Worm (Caenorhabditis elegans) whole organism, young adult: ENCODE results near the gene vps-26.

Experiments
- B0261.1 ChIP-seq: sonication (generic microtip); optimal IDR thresholded peaks from 2 replicates; lab custom pipeline; 2016; ENCODE audit warnings: mild to moderate bottlenecking, missing genetic modification characterization, moderate library complexity, missing compliant biosample characterization
- C06A6.2 ChIP-seq: fragments of 200-800 bp; sonication (Bioruptor generic); conservative IDR thresholded peaks from 2 replicates; pipeline ENCODE4 v1.3.6; 2022; ENCODE audit warnings: missing genetic modification characterization, missing compliant biosample characterization
- F39B2.1 ChIP-seq: fragments of 200-800 bp; sonication (Bioruptor generic); IDR thresholded peaks from 2 replicates; pipeline ENCODE4 v1.3.6; 2022; ENCODE audit warnings: missing genetic modification reagents, missing genetic modification characterization, missing compliant biosample characterization
- F52B5.7 ChIP-seq: sonication (generic microtip); optimal IDR thresholded peaks from 2 replicates; lab custom pipeline; 2016; ENCODE audit warnings: mild to moderate bottlenecking, missing genetic modification characterization, missing compliant biosample characterization
- F57A8.1 ChIP-seq: fragments of 200-800 bp; sonication (Bioruptor generic); optimal IDR thresholded peaks from 2 replicates; lab custom pipeline; 2018; ENCODE audit warnings: mild to moderate bottlenecking, missing genetic modification characterization, moderate library complexity, missing compliant biosample characterization
- F57C9.4 ChIP-seq: sonication (generic microtip); optimal IDR thresholded peaks from 2 replicates; lab custom pipeline; 2017; ENCODE audit warnings: mild to moderate bottlenecking, missing genetic modification characterization, missing compliant biosample characterization
- Y53G8AR.9 ChIP-seq: fragments of 200-800 bp; sonication (Bioruptor generic); conservative IDR thresholded peaks from 2 replicates; pipeline ENCODE4 v1.3.6; 2022; ENCODE audit warnings: missing genetic modification reagents, missing genetic modification characterization, missing compliant biosample characterization
- Y56A3A.18 ChIP-seq: fragments of 200-800 bp; sonication (Bioruptor generic); IDR thresholded peaks from 2 replicates; pipeline ENCODE4 v1.3.6; 2022; ENCODE audit warnings: missing genetic modification reagents, missing genetic modification characterization, missing compliant biosample characterization
- aptf-2 ChIP-seq: fragments of 200-800 bp; sonication (Bioruptor generic); conservative IDR thresholded peaks from 2 replicates; pipeline ENCODE4 v1.3.6; 2022; ENCODE audit warnings: missing genetic modification reagents, missing genetic modification characterization, missing compliant biosample characterization
- attf-6 ChIP-seq: fragments of 200-800 bp; sonication (Bioruptor generic); IDR thresholded peaks from 2 replicates; pipeline ENCODE4 v1.3.6; 2022; ENCODE audit warnings: missing genetic modification reagents, missing genetic modification characterization, missing compliant biosample characterization
- bed-1 ChIP-seq: fragments of 200-800 bp; sonication (Bioruptor generic); IDR thresholded peaks from 2 replicates; pipeline ENCODE4 v1.3.6; 2022; ENCODE audit warnings: missing genetic modification reagents, missing genetic modification characterization, missing compliant biosample characterization
- bed-2 ChIP-seq: fragments of 200-800 bp; sonication (Bioruptor generic); IDR thresholded peaks from 2 replicates; pipeline ENCODE4 v1.3.6; 2022; ENCODE audit warnings: missing genetic modification reagents, missing genetic modification characterization, missing compliant biosample characterization
- ccch-3 ChIP-seq: fragments of 200-800 bp; sonication (Bioruptor generic); optimal IDR thresholded peaks from 2 replicates; lab custom pipeline; 2018; ENCODE audit warnings: mild to moderate bottlenecking, missing genetic modification characterization, missing compliant biosample characterization
- cebp-1 ChIP-seq, 2 experiments: fragments of 200-800 bp in 1 of 2; sonication (Bioruptor generic) in 1 of 2; sonication (generic microtip) in 1 of 2; IDR thresholded peaks in 1 of 2; optimal IDR thresholded peaks in 1 of 2; 2 replicates each; pipeline versions ENCODE4 v1.3.6 to Lab custom; 2017 to 2022; ENCODE audit warnings: missing compliant biosample characterization in 2 of 2, missing genetic modification characterization in 2 of 2, mild to moderate bottlenecking in 1 of 2, missing genetic modification reagents in 1 of 2, moderate library complexity in 1 of 2
- cebp-2 ChIP-seq: fragments of 200-800 bp; sonication (Bioruptor generic); IDR thresholded peaks from 2 replicates; pipeline ENCODE4 v1.3.6; 2022; ENCODE audit warnings: missing genetic modification characterization, missing compliant biosample characterization
- chd-7 ChIP-seq: sonication (generic microtip); optimal IDR thresholded peaks from 2 replicates; lab custom pipeline; 2016; ENCODE audit warnings: mild to moderate bottlenecking, missing genetic modification characterization, moderate library complexity, missing compliant biosample characterization
- die-1 ChIP-seq: sonication (generic microtip); optimal IDR thresholded peaks from 2 replicates; lab custom pipeline; 2016; ENCODE audit warnings: missing genotype, mild to moderate bottlenecking, missing genetic modification characterization, missing compliant biosample characterization
- dpff-1 ChIP-seq: sonication (generic microtip); optimal IDR thresholded peaks from 2 replicates; lab custom pipeline; 2017; ENCODE audit warnings: mild to moderate bottlenecking, missing genetic modification characterization, missing compliant biosample characterization
- egl-44 ChIP-seq: fragments of 200-800 bp; sonication (Bioruptor generic); IDR thresholded peaks from 2 replicates; pipeline ENCODE4 v1.3.6; 2022; ENCODE audit warnings: missing genetic modification reagents, missing genetic modification characterization, missing compliant biosample characterization
- egrh-3 ChIP-seq: fragments of 200-800 bp; sonication (Bioruptor generic); IDR thresholded peaks from 2 replicates; pipeline ENCODE4 v1.3.6; 2022; ENCODE audit warnings: missing genetic modification reagents, missing genetic modification characterization, missing compliant biosample characterization
- ekl-4 ChIP-seq: fragments of 200-800 bp; sonication (Bioruptor generic); IDR thresholded peaks from 2 replicates; pipeline ENCODE4 v1.3.6; 2022; ENCODE audit warnings: missing genetic modification reagents, missing genetic modification characterization, missing compliant biosample characterization
- ets-4 ChIP-seq: fragments of 200-800 bp; sonication (Bioruptor generic); optimal IDR thresholded peaks from 2 replicates; lab custom pipeline; 2018; ENCODE audit warnings: mild to moderate bottlenecking, missing genetic modification characterization, missing compliant biosample characterization
- him-1 ChIP-seq: sonication (generic microtip); optimal IDR thresholded peaks from 2 replicates; lab custom pipeline; 2016; ENCODE audit warnings: missing genotype, missing genetic modification reagents, missing genetic modification characterization, missing compliant biosample characterization
- hlh-26 ChIP-seq: fragments of 200-800 bp; sonication (Bioruptor generic); conservative IDR thresholded peaks from 2 replicates; pipeline ENCODE4 v1.3.6; 2022; ENCODE audit warnings: missing genetic modification reagents, missing genetic modification characterization, missing compliant biosample characterization
- hrde-1 ChIP-seq: sonication (generic microtip); optimal IDR thresholded peaks from 2 replicates; lab custom pipeline; 2016; ENCODE audit warnings: missing genetic modification characterization, mild to moderate bottlenecking, missing compliant biosample characterization, moderate library complexity, missing genotype, missing genetic modification reagents, borderline replicate concordance
- hsf-1 ChIP-seq: fragments of 200-800 bp; sonication (Bioruptor generic); IDR thresholded peaks from 2 replicates; pipeline ENCODE4 v1.3.6; 2022; ENCODE audit warnings: missing genetic modification reagents, missing genetic modification characterization, missing compliant biosample characterization
- lir-1 ChIP-seq: fragments of 200-800 bp; sonication (Bioruptor generic); conservative IDR thresholded peaks from 2 replicates; pipeline ENCODE4 v1.3.6; 2022; ENCODE audit warnings: missing genetic modification reagents, missing genetic modification characterization, missing compliant biosample characterization
- madf-3 ChIP-seq: fragments of 200-800 bp; sonication (Bioruptor generic); IDR thresholded peaks from 2 replicates; pipeline ENCODE4 v1.3.6; 2022; ENCODE audit warnings: missing genetic modification reagents, missing genetic modification characterization, missing compliant biosample characterization
- mel-28 ChIP-seq: sonication (generic microtip); optimal IDR thresholded peaks from 2 replicates; lab custom pipeline; 2016; ENCODE audit warnings: borderline replicate concordance, mild to moderate bottlenecking, missing genetic modification characterization, missing compliant biosample characterization
- nfya-2 ChIP-seq: fragments of 200-800 bp; sonication (Bioruptor generic); IDR thresholded peaks from 2 replicates; pipeline ENCODE4 v1.3.6; 2022; ENCODE audit warnings: missing genetic modification reagents, missing genetic modification characterization, missing compliant biosample characterization
- nfyb-1 ChIP-seq: fragments of 200-800 bp; sonication (Bioruptor generic); IDR thresholded peaks from 2 replicates; pipeline ENCODE4 v1.3.6; 2022; ENCODE audit warnings: missing genetic modification reagents, missing genetic modification characterization, missing compliant biosample characterization
- nhr-80 ChIP-seq: sonication (generic microtip); optimal IDR thresholded peaks from 2 replicates; lab custom pipeline; 2016; ENCODE audit warnings: missing genetic modification characterization, missing compliant biosample characterization
- rpc-1 ChIP-seq, 2 experiments: fragments of 150-350 bp in 1 of 2; sonication (generic microtip) in 1 of 2; optimal IDR thresholded peaks; 2 replicates each; lab custom pipeline; 2014 to 2018; ENCODE audit warnings: missing biosample characterization in 1 of 2, missing genetic modification characterization in 1 of 2, missing genetic modification reagents in 1 of 2, missing genotype in 1 of 2
- sea-2 ChIP-seq: fragments of 200-800 bp; sonication (Bioruptor generic); IDR thresholded peaks from 2 replicates; pipeline ENCODE4 v1.3.6; 2022; ENCODE audit warnings: missing genetic modification characterization, missing compliant biosample characterization
- unc-130 ChIP-seq: sonication (generic microtip); optimal IDR thresholded peaks from 2 replicates; lab custom pipeline; 2016; ENCODE audit warnings: missing genetic modification reagents, missing genetic modification characterization, missing compliant biosample characterization
- xnd-1 ChIP-seq: sonication (generic microtip); optimal IDR thresholded peaks from 2 replicates; lab custom pipeline; 2016; ENCODE audit warnings: missing genotype, missing genetic modification reagents, missing genetic modification characterization, missing compliant biosample characterization

vps-26 gene

DNA sequence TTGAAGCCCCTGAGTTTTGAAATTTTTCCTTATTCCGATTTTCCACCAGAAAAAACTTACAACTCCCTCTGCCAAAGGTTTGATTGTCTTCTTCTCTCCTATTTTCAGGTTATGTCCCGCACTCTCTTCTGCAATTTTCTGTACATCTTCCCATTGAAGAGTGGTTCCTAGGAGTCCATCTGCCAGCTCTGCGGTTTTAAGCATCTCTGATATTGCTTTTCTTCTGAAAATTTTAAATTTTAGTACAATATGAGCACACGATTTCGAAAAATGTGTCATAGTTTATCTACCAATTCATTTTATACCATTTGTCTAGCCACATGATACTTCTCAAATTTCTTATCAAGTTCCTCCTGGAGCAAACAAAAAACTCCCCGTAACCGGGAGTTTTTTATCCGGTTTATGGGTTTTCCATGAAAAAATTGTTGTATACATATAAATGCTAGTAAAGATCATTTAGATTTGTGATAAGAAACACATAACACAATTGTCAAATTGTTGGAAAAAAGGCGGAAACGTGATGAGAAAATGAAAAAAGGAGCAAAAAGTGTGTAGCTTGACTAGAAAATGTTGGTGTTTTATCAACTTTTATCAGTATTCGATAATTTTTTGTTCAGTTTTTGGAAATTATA is 30.5 kb downstream of the vps-26 start:
- TF ChIP-seq egl-44 (GFP tag; lab: Robert Waterston, UW) (no peak), Y56A3A.18 (GFP tag; lab: Robert Waterston, UW) (no peak), F52B5.7 (tag; lab: Kevin White, UChicago) (no peak), nhr-80 (tag; lab: Kevin White, UChicago) (peak; percentile 73), ets-4 (GFP tag; lab: Kevin White, UChicago) (peak; percentile 45)
- TF ChIP-seq, all 124 proteins: peak for 2

DNA sequence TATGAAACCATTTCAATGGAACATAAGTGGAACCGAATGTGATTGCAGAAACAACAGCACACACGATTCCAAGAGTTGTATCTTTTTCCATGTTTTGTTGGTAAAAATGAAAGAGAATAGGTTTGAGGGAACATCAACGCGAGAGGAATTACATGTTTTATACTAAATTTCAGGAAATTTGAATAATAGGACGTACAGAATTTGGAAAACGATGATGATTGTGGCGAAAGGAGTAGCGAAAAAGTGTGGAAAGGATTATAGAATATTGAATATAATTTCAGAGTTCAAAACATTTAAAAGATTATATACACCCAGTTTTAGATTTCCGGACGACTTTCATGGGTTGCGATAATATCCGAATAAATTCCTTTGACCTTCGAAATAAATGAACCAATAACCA is 32.6 kb downstream of the vps-26 start, which contains the start of gene F49C12.6:
TSS of gene F49C12.6 (minus strand) at position 101 of the 400 bp plus-strand sequence.
- TF ChIP-seq sea-2 (GFP tag; lab: Robert Waterston, UW) (no peak), mel-28 (no peak), Y53G8AR.9 (GFP tag; lab: Robert Waterston, UW) (no peak), attf-6 (GFP tag; lab: Robert Waterston, UW) (no peak), cebp-2 (no peak)

DNA sequence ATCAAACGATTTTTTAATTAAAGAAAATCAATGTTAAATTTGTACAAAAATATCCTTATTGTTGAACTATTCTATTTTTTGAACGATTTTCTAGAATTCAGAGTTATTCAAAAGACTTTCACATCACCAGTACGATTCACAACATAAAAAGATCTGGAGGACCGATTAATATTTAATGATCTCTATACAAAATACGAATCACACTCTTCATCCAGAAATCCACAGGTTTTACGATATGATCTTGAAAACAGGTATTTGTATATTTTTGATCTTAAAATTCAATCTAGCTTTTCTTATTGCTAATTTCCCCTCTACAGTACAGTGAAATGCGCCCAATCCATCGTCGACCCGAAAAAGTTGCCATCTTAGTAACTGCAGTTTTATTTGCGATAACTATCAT is 37.0 kb downstream of the vps-26 start, which contains the start of gene F49C12.5:
TSS of gene F49C12.5 (plus strand) at position 301 of the 400 bp plus-strand sequence.
- TF ChIP-seq him-1 (tag; lab: Kevin White, UChicago) (no peak), attf-6 (GFP tag; lab: Robert Waterston, UW) (no peak), F39B2.1 (no peak), hlh-26 (GFP tag; lab: Robert Waterston, UW) (no peak), madf-3 (no peak), B0261.1 (tag; lab: Kevin White, UChicago) (no peak), dpff-1 (tag; lab: Kevin White, UChicago) (no peak), ccch-3 (no peak), hsf-1 (GFP tag; lab: Robert Waterston, UW) (no peak), F57C9.4 (tag; lab: Kevin White, UChicago) (no peak), C06A6.2 (GFP tag; lab: Robert Waterston, UW) (no peak), unc-130 (GFP tag; lab: Kevin White, UChicago) (no peak)
- TF ChIP-seq, all 124 proteins: peak for 0

DNA sequence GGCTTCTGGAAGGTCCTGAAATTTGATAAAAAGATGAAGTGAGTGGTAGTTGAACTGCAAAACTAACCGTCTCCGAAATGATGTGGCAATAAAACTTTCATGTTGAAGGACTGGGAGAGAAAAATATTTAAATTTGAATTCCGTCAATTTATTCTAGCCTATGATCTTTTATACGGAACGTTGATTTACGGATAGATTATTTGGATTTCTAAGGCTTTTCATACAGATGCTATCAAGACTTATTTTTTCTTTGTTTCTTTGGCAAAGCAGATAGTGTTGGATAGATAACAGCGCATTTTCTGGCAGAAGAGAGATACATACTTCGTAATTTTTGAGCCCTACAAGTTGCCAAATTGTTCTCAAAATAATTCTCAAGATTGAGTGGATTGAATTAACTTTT is 37.6 kb downstream of the vps-26 start, which contains the start of gene F49C12.4:
TSS of gene F49C12.4 (minus strand) at position 101 of the 400 bp plus-strand sequence.
- TF ChIP-seq rpc-1 (optimal IDR thresholded peaks at IDR 0.05; lab: Kevin White, UChicago) (no peak), rpc-1 (tag; optimal IDR thresholded peaks at IDR 0.05; lab: Kevin White, UChicago) (no peak)

DNA sequence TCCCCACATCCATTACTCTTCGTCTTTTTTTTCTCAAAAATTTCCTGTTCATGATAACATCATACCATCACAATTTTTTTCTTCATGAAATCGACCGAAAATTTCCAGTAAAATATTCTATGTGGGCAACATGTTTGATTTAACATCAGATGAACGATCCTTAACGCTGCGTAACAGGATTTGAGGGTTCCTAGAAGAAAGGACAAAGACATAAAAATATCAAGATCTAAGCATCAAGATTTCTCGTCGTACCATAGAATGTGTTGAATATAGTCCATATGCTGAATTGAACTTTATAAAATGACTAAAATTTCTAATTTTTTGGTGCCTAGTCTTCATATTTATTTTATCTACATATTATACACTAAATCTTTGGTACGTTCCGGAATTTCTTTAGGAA is 41.5 kb downstream of the vps-26 start, which contains the start of gene F49C12.3:
TSS of gene F49C12.3 (plus strand) at position 301 of the 400 bp plus-strand sequence.
- TF ChIP-seq egl-44 (GFP tag; lab: Robert Waterston, UW) (no peak), egrh-3 (no peak), bed-2 (no peak), lir-1 (no peak), xnd-1 (tag; lab: Kevin White, UChicago) (no peak), nfyb-1 (GFP tag; lab: Robert Waterston, UW) (no peak)

DNA sequence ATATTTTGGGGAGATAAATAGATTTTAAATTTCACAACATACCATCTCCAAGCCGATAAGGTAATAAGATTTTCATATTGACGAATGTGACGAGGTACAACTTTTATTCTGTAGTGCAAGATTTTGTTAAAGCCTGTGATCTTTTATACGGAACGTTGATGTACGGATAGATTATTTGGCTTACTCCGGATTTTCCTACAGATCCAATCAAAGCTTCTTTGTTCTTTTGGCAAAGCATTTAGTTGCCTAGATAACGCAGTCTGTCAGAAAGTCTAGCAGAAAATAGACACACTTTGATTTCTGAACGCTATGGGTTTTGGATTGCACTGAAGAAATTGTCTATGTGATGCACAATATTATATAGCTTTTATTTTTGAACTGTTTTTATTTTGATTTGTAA is 42.4 kb downstream of the vps-26 start, which contains the start of gene F49C12.2:
TSS of gene F49C12.2 (minus strand) at position 101 of the 400 bp plus-strand sequence.
- TF ChIP-seq lir-1: no peak
- TF ChIP-seq bed-1: no peak
- no peak for TF ChIP-seq chd-7 (tag; lab: Kevin White, UChicago)
- no peak for TF ChIP-seq aptf-2 (GFP tag; lab: Robert Waterston, UW)
- no peak for TF ChIP-seq cebp-1 (GFP tag; IDR thresholded peaks at IDR 0.05; lab: Robert Waterston, UW)
- TF ChIP-seq cebp-1 (tag; optimal IDR thresholded peaks at IDR 0.05; lab: Kevin White, UChicago): no peak
- TF ChIP-seq F57A8.1 (GFP tag; lab: Kevin White, UChicago): no peak
- TF ChIP-seq ekl-4 (GFP tag; lab: Robert Waterston, UW): no peak
- TF ChIP-seq nfya-2: no peak
- TF ChIP-seq hrde-1: no peak
- TF ChIP-seq die-1: no peak
